Worm (Caenorhabditis elegans) whole organism, late embryonic: Measurements from ENCODE around the gene str-238.
A peak's percentile ranks its signal among the peaks of the same experiment; 100 is the strongest.

Experiments used
- K02D7.2 ChIP-seq: sonication (generic microtip); optimal IDR thresholded peaks from 2 replicates; lab custom pipeline; 2017; ENCODE audit warnings: mild to moderate bottlenecking, missing genetic modification characterization, missing compliant biosample characterization
- K09A11.1 ChIP-seq: sonication (generic microtip); optimal IDR thresholded peaks from 2 replicates; lab custom pipeline; 2017; ENCODE audit warnings: antibody characterized with exemption, mild to moderate bottlenecking, missing genetic modification characterization, missing compliant biosample characterization; ENCODE audit not compliant: insufficient read depth
- Y22D7AL.16 ChIP-seq: sonication (generic microtip); optimal IDR thresholded peaks from 2 replicates; lab custom pipeline; 2016; ENCODE audit warnings: missing genetic modification characterization, missing compliant biosample characterization
- ahr-1 ChIP-seq: sonication (generic microtip); optimal IDR thresholded peaks from 2 replicates; lab custom pipeline; 2016; ENCODE audit warnings: missing genetic modification characterization, missing compliant biosample characterization
- ama-1 ChIP-seq: fragments of 150-350 bp; optimal IDR thresholded peaks from 2 replicates; lab custom pipeline; 2014
- ceh-19 ChIP-seq: fragments of 200-800 bp; sonication (Bioruptor generic); optimal IDR thresholded peaks from 2 replicates; lab custom pipeline; 2018; ENCODE audit warnings: mild to moderate bottlenecking, missing genetic modification characterization, missing compliant biosample characterization
- ceh-24 ChIP-seq: sonication (generic microtip); optimal IDR thresholded peaks from 2 replicates; lab custom pipeline; 2016; ENCODE audit warnings: mild to moderate bottlenecking, missing genetic modification characterization, missing compliant biosample characterization
- ceh-34 ChIP-seq: sonication (generic microtip); optimal IDR thresholded peaks from 2 replicates; lab custom pipeline; 2016; ENCODE audit warnings: mild to moderate bottlenecking, missing genetic modification characterization, missing compliant biosample characterization
- ceh-45 ChIP-seq: fragments of 200-800 bp; sonication (Bioruptor generic); IDR thresholded peaks from 2 replicates; pipeline ENCODE4 v1.3.6; 2022; ENCODE audit warnings: missing genetic modification reagents, missing genetic modification characterization, missing compliant biosample characterization
- ceh-48 ChIP-seq: sonication (generic microtip); optimal IDR thresholded peaks from 2 replicates; lab custom pipeline; 2016; ENCODE audit warnings: missing genetic modification characterization, inconsistent platforms, missing compliant biosample characterization
- dve-1 ChIP-seq: sonication (generic microtip); optimal IDR thresholded peaks from 2 replicates; lab custom pipeline; 2017; ENCODE audit warnings: antibody characterized with exemption, mild to moderate bottlenecking, missing genetic modification characterization, missing compliant biosample characterization
- elt-2 ChIP-seq: sonication (generic microtip); optimal IDR thresholded peaks from 2 replicates; lab custom pipeline; 2016; ENCODE audit warnings: missing genetic modification reagents, missing genetic modification characterization, missing compliant biosample characterization
- elt-4 ChIP-seq: sonication (generic microtip); optimal IDR thresholded peaks from 2 replicates; lab custom pipeline; 2016; ENCODE audit warnings: missing genetic modification characterization, missing compliant biosample characterization
- fkh-10 ChIP-seq: fragments of 150-350 bp; optimal IDR thresholded peaks from 2 replicates; lab custom pipeline; 2014; ENCODE audit warnings: missing biosample characterization, missing genetic modification reagents, missing genetic modification characterization
- fkh-6 ChIP-seq: sonication (generic microtip); optimal IDR thresholded peaks from 2 replicates; lab custom pipeline; 2016; ENCODE audit warnings: missing genetic modification characterization, missing compliant biosample characterization
- gmeb-2 ChIP-seq: sonication (generic microtip); optimal IDR thresholded peaks from 2 replicates; lab custom pipeline; 2016; ENCODE audit warnings: missing genetic modification characterization, inconsistent platforms, missing compliant biosample characterization
- hlh-30 ChIP-seq: sonication (generic microtip); optimal IDR thresholded peaks from 2 replicates; lab custom pipeline; 2017; ENCODE audit warnings: antibody characterized with exemption, missing genetic modification characterization, missing compliant biosample characterization; ENCODE audit not compliant: insufficient read depth
- hlh-6 ChIP-seq: sonication (generic microtip); optimal IDR thresholded peaks from 2 replicates; lab custom pipeline; 2016; ENCODE audit warnings: missing genotype, missing genetic modification characterization, missing compliant biosample characterization
- lim-6 ChIP-seq: sonication (generic microtip); optimal IDR thresholded peaks from 2 replicates; lab custom pipeline; 2016; ENCODE audit warnings: missing genetic modification characterization, missing compliant biosample characterization
- mec-3 ChIP-seq: sonication (generic microtip); optimal IDR thresholded peaks from 2 replicates; lab custom pipeline; 2016; ENCODE audit warnings: borderline replicate concordance, missing genetic modification characterization, missing compliant biosample characterization
- nfya-1 ChIP-seq: sonication (generic microtip); optimal IDR thresholded peaks from 2 replicates; lab custom pipeline; 2017; ENCODE audit warnings: missing genetic modification characterization, mild to moderate bottlenecking, missing compliant biosample characterization, antibody characterized with exemption, moderate library complexity
- nhr-11 ChIP-seq: fragments of 150-350 bp; optimal IDR thresholded peaks from 2 replicates; lab custom pipeline; 2014; ENCODE audit warnings: missing biosample characterization, missing genetic modification characterization
- npax-4 ChIP-seq: sonication (generic microtip); optimal IDR thresholded peaks from 2 replicates; lab custom pipeline; 2016; ENCODE audit warnings: missing genetic modification characterization, missing compliant biosample characterization
- pag-3 ChIP-seq: sonication (generic microtip); optimal IDR thresholded peaks from 2 replicates; lab custom pipeline; 2016; ENCODE audit warnings: missing compliant biosample characterization, missing genetic modification characterization, borderline replicate concordance
- pha-2 ChIP-seq: sonication (generic microtip); optimal IDR thresholded peaks from 2 replicates; lab custom pipeline; 2017; ENCODE audit warnings: mild to moderate bottlenecking, missing genetic modification characterization, missing compliant biosample characterization
- pqm-1 ChIP-seq: sonication (generic microtip); optimal IDR thresholded peaks from 2 replicates; lab custom pipeline; 2016; ENCODE audit warnings: missing genetic modification characterization, missing compliant biosample characterization
- sdc-2 ChIP-seq: sonication (generic microtip); optimal IDR thresholded peaks from 2 replicates; lab custom pipeline; 2016; ENCODE audit warnings: missing genotype, missing genetic modification characterization, missing compliant biosample characterization
- sox-4 ChIP-seq: sonication (generic microtip); optimal IDR thresholded peaks from 2 replicates; lab custom pipeline; 2017; ENCODE audit warnings: mild to moderate bottlenecking, missing genetic modification characterization, inconsistent platforms, missing compliant biosample characterization
- syd-9 ChIP-seq: sonication (generic microtip); optimal IDR thresholded peaks from 2 replicates; lab custom pipeline; 2016; ENCODE audit warnings: mild to moderate bottlenecking, missing genetic modification characterization, moderate library complexity, missing compliant biosample characterization
- unc-86 ChIP-seq: sonication (generic microtip); optimal IDR thresholded peaks from 2 replicates; lab custom pipeline; 2016; ENCODE audit warnings: missing genetic modification characterization, missing compliant biosample characterization

Gene str-238

DNA sequence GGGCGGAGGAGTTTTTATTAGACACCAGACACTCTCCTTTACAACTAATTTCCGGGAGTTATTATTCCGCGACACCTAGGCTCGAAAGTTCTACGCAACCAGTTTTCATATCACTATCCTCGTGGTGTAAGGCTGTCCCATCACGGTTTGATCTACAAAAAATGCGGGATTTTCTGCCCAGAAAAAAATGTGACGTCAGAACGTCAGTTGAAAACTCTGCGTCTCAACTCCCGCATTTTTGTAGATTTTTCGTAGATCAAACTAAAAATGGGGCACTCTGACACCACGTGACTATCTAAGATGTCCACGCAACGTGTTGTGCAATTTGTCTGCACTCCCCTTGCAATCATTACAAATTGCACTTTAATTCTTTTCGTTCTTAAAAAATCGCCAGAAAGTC, at the start of gene str-238:
TSS of gene str-238 (plus strand) at position 301 of the 400 bp plus-strand sequence.
- peak; percentile 22 for TF ChIP-seq hlh-30
- no peak for TF ChIP-seq ceh-34 (tag; lab: Kevin White, UChicago)
- no peak for TF ChIP-seq unc-86 (tag; lab: Kevin White, UChicago)

DNA sequence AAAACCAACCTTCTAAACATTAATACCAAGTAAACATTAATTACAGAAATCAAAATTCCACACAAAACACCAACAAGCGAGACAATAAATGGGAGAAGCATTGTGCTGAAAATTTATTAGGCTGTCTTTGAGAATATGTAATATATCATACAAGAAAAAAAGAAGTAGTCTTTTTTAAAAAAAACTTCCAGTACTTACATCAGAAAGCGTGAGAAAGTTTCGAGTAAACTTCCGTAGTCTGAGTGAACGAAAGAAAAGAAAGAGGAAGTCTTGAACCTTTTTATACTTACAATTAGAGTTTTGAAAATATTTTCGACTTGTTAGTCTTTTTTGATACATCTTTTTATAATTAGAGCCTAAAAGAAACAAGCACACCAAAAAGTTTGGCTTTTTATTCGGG, 45.1 kb upstream of the str-238 start, which contains the start of gene srbc-40:
TSS of gene srbc-40 (minus strand) at position 101 of the 400 bp plus-strand sequence.
- no peak for TF ChIP-seq elt-4 (tag; lab: Kevin White, UChicago)

DNA sequence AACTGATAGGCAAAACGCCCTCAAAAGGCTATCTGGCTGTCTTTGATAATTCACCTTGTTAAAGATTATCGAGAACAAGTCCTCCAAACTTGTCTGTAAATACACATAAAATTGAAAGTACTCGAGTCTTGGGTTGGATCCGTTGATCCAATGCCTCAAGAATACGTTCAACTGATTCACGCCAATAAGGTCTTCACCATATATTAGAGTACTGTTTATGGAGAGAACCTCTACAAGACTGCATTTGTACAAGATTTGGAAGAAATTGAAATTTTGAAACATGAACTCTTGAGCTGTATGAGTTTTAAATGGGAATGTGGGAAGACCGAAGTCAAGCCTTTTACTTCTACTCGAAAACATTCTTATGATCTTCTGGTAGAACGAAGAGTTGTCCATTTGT, 41.9 kb upstream of the str-238 start:
- no peak for TF ChIP-seq elt-2 (tag; lab: Kevin White, UChicago)
- no peak for TF ChIP-seq K02D7.2 (tag; lab: Kevin White, UChicago)
- TF ChIP-seq ahr-1 = no peak
- TF ChIP-seq ceh-19 = no peak
- no peak for TF ChIP-seq gmeb-2 (tag; lab: Kevin White, UChicago)
- no peak for TF ChIP-seq nhr-11

DNA sequence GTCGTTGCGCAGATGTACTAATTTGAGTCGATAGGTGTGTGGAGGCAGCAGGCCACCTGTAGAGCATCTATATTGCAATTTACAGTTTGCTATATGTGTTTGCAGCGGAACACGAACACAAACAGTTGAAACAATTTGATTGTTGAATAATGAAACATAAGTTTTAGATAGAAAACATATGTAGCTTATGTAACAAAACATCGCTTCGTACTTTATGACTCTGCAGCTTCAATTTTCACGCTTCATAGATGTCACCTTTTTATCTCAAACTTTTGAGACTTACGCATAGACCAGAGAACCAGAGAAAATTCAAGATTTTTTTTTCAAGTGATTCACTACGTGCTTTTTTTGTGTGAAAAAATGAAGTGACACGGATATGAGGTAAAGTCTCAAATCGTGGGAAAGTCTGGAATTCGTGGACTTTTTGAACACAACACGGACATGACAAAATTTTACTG, 40.9 kb upstream of the str-238 start, which contains the start of gene fbxb-72:
TSS of gene fbxb-72 (minus strand) at position 58 of the 458 bp plus-strand sequence.
- TF ChIP-seq ceh-34 (tag; lab: Kevin White, UChicago) (no peak), ceh-24 (no peak), ceh-45 (GFP tag; lab: Robert Waterston, UW) (no peak), sox-4 (tag; lab: Kevin White, UChicago) (no peak), nfya-1 (tag; lab: Kevin White, UChicago) (no peak), Y22D7AL.16 (tag; lab: Kevin White, UChicago) (no peak), pqm-1 (peak; percentile 3), elt-2 (tag; lab: Kevin White, UChicago) (peak; percentile 41), ceh-19 (no peak), ama-1 (peak; percentile 26), elt-4 (tag; lab: Kevin White, UChicago) (no peak), dve-1 (tag; lab: Kevin White, UChicago) (peak; percentile 56), sdc-2 (tag; lab: Kevin White, UChicago) (no peak), fkh-6 (tag; lab: Kevin White, UChicago) (no peak), pha-2 (tag; lab: Kevin White, UChicago) (no peak), mec-3 (no peak), pag-3 (tag; lab: Kevin White, UChicago) (no peak), ceh-48 (tag; lab: Kevin White, UChicago) (no peak), hlh-6 (no peak), fkh-10 (GFP tag; lab: Kevin White, UChicago) (no peak)

DNA sequence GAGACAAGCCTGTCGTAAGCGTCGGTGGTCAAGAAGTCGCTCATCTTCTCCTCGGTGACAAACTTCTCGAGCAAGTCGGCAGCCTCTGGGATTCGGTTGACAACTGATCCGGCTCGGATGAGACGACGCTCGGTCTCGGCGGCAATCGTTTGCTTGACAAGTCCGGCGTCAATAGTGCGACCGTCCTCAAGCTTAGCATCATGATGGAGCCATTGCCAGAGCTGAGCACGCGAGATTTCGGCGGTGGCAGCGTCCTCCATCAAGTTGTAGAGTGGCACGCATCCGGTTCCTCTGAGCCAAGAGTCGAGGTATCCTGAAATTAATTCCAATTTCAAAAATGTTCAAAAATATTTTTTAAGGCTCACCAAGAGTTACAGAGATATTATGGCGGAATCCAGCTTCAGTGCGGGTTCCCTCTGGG, 40.4 kb upstream of the str-238 start:
- no peak for TF ChIP-seq K09A11.1 (tag; lab: Kevin White, UChicago)

DNA sequence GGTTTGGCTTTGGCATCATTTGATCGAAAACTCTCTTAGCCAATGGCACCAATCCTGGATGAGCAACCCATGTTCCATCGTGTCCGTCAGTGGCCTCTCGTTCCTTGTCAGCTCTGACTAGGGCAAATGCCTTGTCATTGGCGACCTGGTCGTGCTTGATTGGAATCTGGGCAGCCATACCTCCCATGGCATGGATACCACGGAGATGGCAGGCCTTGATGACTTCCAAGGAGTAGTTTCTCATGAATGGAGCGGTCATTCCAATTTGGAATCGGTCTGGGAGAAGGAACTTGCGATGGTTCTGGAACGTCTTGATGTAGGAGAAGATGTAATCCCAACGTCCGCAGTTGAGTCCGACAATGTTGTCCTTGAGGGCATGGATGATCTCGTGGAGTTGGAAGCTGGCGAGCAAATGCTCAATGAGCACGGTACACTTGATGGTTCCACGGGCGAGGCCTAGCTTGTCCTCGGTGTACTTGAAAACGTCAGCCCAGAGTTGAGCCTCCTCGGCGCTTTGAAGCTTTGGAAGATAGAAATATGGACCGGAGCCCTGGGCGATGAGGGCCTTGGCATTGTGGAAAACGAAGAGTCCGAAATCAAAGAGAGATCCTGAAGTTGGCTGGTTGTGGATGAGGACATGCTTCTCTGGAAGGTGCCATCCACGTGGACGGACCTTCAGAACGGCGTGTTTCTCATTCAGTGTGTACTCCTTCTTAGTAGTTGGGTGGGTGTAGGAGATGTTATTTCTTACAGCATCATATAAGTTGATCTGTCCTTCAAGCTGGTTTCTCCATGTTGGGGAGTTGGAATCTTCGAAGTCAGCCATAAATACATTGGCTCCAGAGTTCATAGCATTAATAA, 39.7 kb upstream of the str-238 start:
- TF ChIP-seq syd-9 (tag; lab: Kevin White, UChicago) (peak; percentile 21), npax-4 (tag; lab: Kevin White, UChicago) (no peak), lim-6 (tag; lab: Kevin White, UChicago) (no peak)
